Worm (Caenorhabditis elegans): ENCODE data around the gene F46C5.2.

DNA sequence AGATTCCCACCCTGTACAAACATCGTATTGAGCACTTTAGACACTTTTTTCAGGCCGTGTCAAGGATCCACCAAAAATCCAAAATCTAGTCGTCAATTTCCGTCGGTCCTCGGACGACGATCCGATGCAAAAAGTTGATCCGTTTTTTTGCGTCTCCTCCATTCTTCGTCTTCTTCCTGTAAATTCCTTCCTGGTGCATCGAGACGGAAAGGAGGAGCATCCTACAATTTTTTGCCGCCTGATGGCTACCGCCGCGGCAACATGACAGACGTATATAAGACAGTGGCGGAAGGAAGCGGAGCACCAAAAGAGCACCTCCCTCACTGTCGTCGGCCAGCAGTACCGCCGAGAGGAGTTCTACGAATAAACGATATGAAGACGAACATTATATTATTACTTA, 28.3 kb downstream of the F46C5.2 start, which contains the start of gene appg-2:
- TF ChIP-seq egl-43 (GFP tag; IDR thresholded peaks at IDR 0.05) (no peak), egl-27 (tag; optimal IDR thresholded peaks at IDR 0.05) (no peak), nhr-237 (tag; optimal IDR thresholded peaks at IDR 0.05) (no peak), mdl-1 (tag; optimal IDR thresholded peaks at IDR 0.05) (no peak), skn-1 (tag; optimal IDR thresholded peaks at IDR 0.05) (no peak), nhr-28 (tag; optimal IDR thresholded peaks at IDR 0.05) (no peak), attf-4 (tag; optimal IDR thresholded peaks at IDR 0.05) (no peak), lin-13 (GFP tag; optimal IDR thresholded peaks at IDR 0.05) (no peak), hlh-30 (tag; optimal IDR thresholded peaks at IDR 0.05; ENCODE audit: insufficient read depth) (no peak), zag-1 (tag; optimal IDR thresholded peaks at IDR 0.05) (no peak), ces-1 (GFP tag; optimal IDR thresholded peaks at IDR 0.05) (no peak), nhr-102 (tag; optimal IDR thresholded peaks at IDR 0.05) (no peak), hmg-1.1 (GFP tag; IDR thresholded peaks at IDR 0.05) (no peak), zfp-2 (tag; optimal IDR thresholded peaks at IDR 0.05) (no peak)
